ENCODE assay signal across 4 worm cellular contexts in the genomic region with DNA sequence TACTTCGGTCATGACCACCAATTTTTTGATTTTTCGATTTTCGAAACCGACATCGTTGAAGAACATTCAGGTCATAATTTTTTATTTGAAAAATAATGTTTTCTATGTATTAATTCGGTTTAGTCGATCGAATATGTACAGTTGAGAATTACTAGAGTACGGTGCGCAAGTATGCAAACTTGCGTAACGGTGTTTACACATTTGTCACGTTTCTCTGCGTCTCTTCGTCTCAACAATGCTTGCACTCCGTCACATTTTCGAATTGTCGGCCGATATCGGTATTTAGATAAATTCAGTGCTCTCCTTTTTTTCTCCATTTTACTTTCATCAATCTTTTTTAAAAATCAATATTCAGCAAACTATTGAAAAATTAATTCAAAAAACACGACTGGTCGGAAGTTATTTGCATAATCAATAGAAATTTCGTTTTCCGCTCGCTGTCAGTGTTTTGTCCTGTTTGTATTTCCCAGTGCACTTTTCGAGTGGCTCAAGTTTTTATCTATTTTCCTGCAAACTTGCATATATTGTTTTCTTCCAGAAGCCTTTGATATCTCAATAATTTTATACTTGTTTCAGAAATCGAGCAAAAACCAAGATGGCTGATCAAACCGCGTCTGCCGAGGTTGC.
TF ChIP-seq lines count a peak whose summit lies in the region.

A gene (plus strand): TSS at position 577 of the 627 bp plus-strand sequence.

TF ChIP-seq in whole organism, L1 larva, 84 proteins besides CTCF, POLR2A, EP300 and RAD21 (continued from another document and continues in another):
- TF ChIP-seq hlh-4 (tag; optimal IDR thresholded peaks at IDR 0.05; lab: Kevin White, UChicago) = no peak
- peak; percentile 75 for TF ChIP-seq unc-130 (tag; optimal IDR thresholded peaks at IDR 0.05; lab: Kevin White, UChicago)
- no peak for TF ChIP-seq nhr-28 (tag; optimal IDR thresholded peaks at IDR 0.05; lab: Kevin White, UChicago)
- peak; percentile 31 for TF ChIP-seq irx-1 (tag; optimal IDR thresholded peaks at IDR 0.05; lab: Kevin White, UChicago)
- TF ChIP-seq fos-1 (tag; optimal IDR thresholded peaks at IDR 0.05; lab: Kevin White, UChicago) = peak; percentile 7
- TF ChIP-seq ceh-63 (GFP tag; optimal IDR thresholded peaks at IDR 0.05; lab: Kevin White, UChicago) = no peak
- TF ChIP-seq unc-86 (tag; optimal IDR thresholded peaks at IDR 0.05; lab: Kevin White, UChicago) = peak; percentile 49
- peak; percentile 75 for TF ChIP-seq nhr-20 (tag; optimal IDR thresholded peaks at IDR 0.05; lab: Kevin White, UChicago)
- TF ChIP-seq tbx-2 (tag; optimal IDR thresholded peaks at IDR 0.05; lab: Kevin White, UChicago) = peak; percentile 61
- peak; percentile 95 for TF ChIP-seq F16B12.6 (tag; optimal IDR thresholded peaks at IDR 0.05; lab: Kevin White, UChicago)
- no peak for TF ChIP-seq C34B4.2 (tag; optimal IDR thresholded peaks at IDR 0.05; lab: Kevin White, UChicago)
- peak; percentile 73 for TF ChIP-seq swsn-7 (tag; optimal IDR thresholded peaks at IDR 0.05; lab: Kevin White, UChicago)
- peak; percentile 72 for TF ChIP-seq nhr-47 (tag; optimal IDR thresholded peaks at IDR 0.05; lab: Kevin White, UChicago)
- peak; percentile 64 for TF ChIP-seq dsc-1 (tag; optimal IDR thresholded peaks at IDR 0.05; lab: Kevin White, UChicago)
- peak; percentile 79 to 87 for TF ChIP-seq lin-35 (GFP tag; optimal IDR thresholded peaks at IDR 0.05; lab: Kevin White, UChicago)
- TF ChIP-seq alr-1 (tag; optimal IDR thresholded peaks at IDR 0.05; lab: Kevin White, UChicago; ENCODE audit: borderline replicate concordance) = no peak
- TF ChIP-seq lin-13 (GFP tag; optimal IDR thresholded peaks at IDR 0.05; lab: Kevin White, UChicago) = no peak
- TF ChIP-seq efl-3 (GFP tag; optimal IDR thresholded peaks at IDR 0.05; lab: Kevin White, UChicago) = no peak
- TF ChIP-seq C16A3.4 (tag; optimal IDR thresholded peaks at IDR 0.05; lab: Kevin White, UChicago) = peak; percentile 64
- no peak for TF ChIP-seq grh-1 (GFP tag; IDR thresholded peaks at IDR 0.05; lab: Robert Waterston, UW)
- peak; percentile 31 for TF ChIP-seq ceh-8 (GFP tag; optimal IDR thresholded peaks at IDR 0.05; lab: Kevin White, UChicago)
- TF ChIP-seq nhr-90 (tag; optimal IDR thresholded peaks at IDR 0.05; lab: Kevin White, UChicago; ENCODE audit: poor library complexity) = peak; percentile 59
- TF ChIP-seq sup-37 (GFP tag; optimal IDR thresholded peaks at IDR 0.05; lab: Kevin White, UChicago) = no peak
- peak; percentile 70 for TF ChIP-seq snpc-4 (tag; optimal IDR thresholded peaks at IDR 0.05; lab: Kevin White, UChicago)
- no peak for TF ChIP-seq zag-1 (tag; optimal IDR thresholded peaks at IDR 0.05; lab: Kevin White, UChicago)
- peak in 2 of 6 experiments; percentile 10 to 22 for TF ChIP-seq elt-3 (tag; optimal IDR thresholded peaks at IDR 0.05; lab: Kevin White, UChicago)
- TF ChIP-seq sox-4 (tag; optimal IDR thresholded peaks at IDR 0.05; lab: Kevin White, UChicago) = no peak
- TF ChIP-seq egl-27 (tag; optimal IDR thresholded peaks at IDR 0.05; lab: Kevin White, UChicago) = no peak
- no peak for TF ChIP-seq nhr-12 (tag; optimal IDR thresholded peaks at IDR 0.05; lab: Kevin White, UChicago)
- TF ChIP-seq sptf-1 (tag; optimal IDR thresholded peaks at IDR 0.05; lab: Kevin White, UChicago) = no peak
- no peak for TF ChIP-seq mab-9 (GFP tag; IDR thresholded peaks at IDR 0.05; lab: Robert Waterston, UW)

TF ChIP-seq in whole organism, L2 larva, 48 proteins besides CTCF, POLR2A, EP300 and RAD21 (continued from another document):
- TF ChIP-seq crh-2 (tag; optimal IDR thresholded peaks at IDR 0.05; lab: Kevin White, UChicago) (peak; percentile 70), elt-1 (tag; optimal IDR thresholded peaks at IDR 0.05; lab: Kevin White, UChicago) (no peak), skn-1 (tag; optimal IDR thresholded peaks at IDR 0.05; lab: Kevin White, UChicago) (no peak), ztf-11 (tag; optimal IDR thresholded peaks at IDR 0.05; lab: Kevin White, UChicago) (no peak), R02D3.7 (tag; optimal IDR thresholded peaks at IDR 0.05; lab: Kevin White, UChicago) (no peak), ZK546.5 (tag; optimal IDR thresholded peaks at IDR 0.05; lab: Kevin White, UChicago) (no peak), nhr-6 (tag; optimal IDR thresholded peaks at IDR 0.05; lab: Kevin White, UChicago) (no peak), nhr-129 (tag; optimal IDR thresholded peaks at IDR 0.05; lab: Kevin White, UChicago) (peak; percentile 73), aly-2 (tag; optimal IDR thresholded peaks at IDR 0.05; lab: Kevin White, UChicago) (no peak), nhr-25 (tag; optimal IDR thresholded peaks at IDR 0.05; lab: Kevin White, UChicago) (peak; percentile 39), lsy-2 (tag; optimal IDR thresholded peaks at IDR 0.05; lab: Kevin White, UChicago) (peak; percentile 87 to 97), snpc-4 (tag; optimal IDR thresholded peaks at IDR 0.05; lab: Kevin White, UChicago) (peak; percentile 29), nhr-10 (tag; optimal IDR thresholded peaks at IDR 0.05; lab: Kevin White, UChicago) (no peak), gmeb-1 (tag; optimal IDR thresholded peaks at IDR 0.05; lab: Kevin White, UChicago) (peak; percentile 69), nhr-12 (tag; optimal IDR thresholded peaks at IDR 0.05; lab: Kevin White, UChicago) (no peak), ztf-4 (tag; optimal IDR thresholded peaks at IDR 0.05; lab: Kevin White, UChicago) (no peak), nhr-11 (tag; optimal IDR thresholded peaks at IDR 0.05; lab: Kevin White, UChicago) (no peak), elt-3 (tag; optimal IDR thresholded peaks at IDR 0.05; lab: Kevin White, UChicago) (no peak), dmd-4 (tag; optimal IDR thresholded peaks at IDR 0.05; lab: Kevin White, UChicago) (no peak), lin-13 (GFP tag; optimal IDR thresholded peaks at IDR 0.05; lab: Kevin White, UChicago) (peak; percentile 13), nhr-23 (tag; optimal IDR thresholded peaks at IDR 0.05; lab: Kevin White, UChicago) (no peak), alr-1 (tag; optimal IDR thresholded peaks at IDR 0.05; lab: Kevin White, UChicago) (no peak), C34F6.9 (tag; optimal IDR thresholded peaks at IDR 0.05; lab: Kevin White, UChicago) (peak; percentile 85), sma-3 (GFP tag; optimal IDR thresholded peaks at IDR 0.05; lab: Kevin White, UChicago) (peak; percentile 46), F13H6.1 (tag; optimal IDR thresholded peaks at IDR 0.05; lab: Kevin White, UChicago) (peak; percentile 41), lin-11 (tag; optimal IDR thresholded peaks at IDR 0.05; lab: Kevin White, UChicago) (peak; percentile 17), nhr-237 (tag; optimal IDR thresholded peaks at IDR 0.05; lab: Kevin White, UChicago) (no peak), ama-1 (optimal IDR thresholded peaks at IDR 0.05; lab: Kevin White, UChicago) (no peak)

TF ChIP-seq in whole organism, L3 larva, 47 proteins besides CTCF, POLR2A, EP300 and RAD21 (continued from another document):
- no peak for TF ChIP-seq fos-1 (tag; optimal IDR thresholded peaks at IDR 0.05; lab: Kevin White, UChicago)
- no peak for TF ChIP-seq ztf-4 (tag; optimal IDR thresholded peaks at IDR 0.05; lab: Kevin White, UChicago)
- TF ChIP-seq ama-1 (optimal IDR thresholded peaks at IDR 0.05; lab: Kevin White, UChicago) = no peak
- TF ChIP-seq nfya-1 (tag; optimal IDR thresholded peaks at IDR 0.05; lab: Kevin White, UChicago; ENCODE audit: insufficient read depth) = peak; percentile 82
- TF ChIP-seq nhr-11 (tag; optimal IDR thresholded peaks at IDR 0.05; lab: Kevin White, UChicago) = no peak
- no peak for TF ChIP-seq ceh-9 (tag; optimal IDR thresholded peaks at IDR 0.05; lab: Kevin White, UChicago)
- no peak for TF ChIP-seq ztf-11 (tag; optimal IDR thresholded peaks at IDR 0.05; lab: Kevin White, UChicago)
- TF ChIP-seq nhr-23 (tag; optimal IDR thresholded peaks at IDR 0.05; lab: Kevin White, UChicago) = peak; percentile 38
- no peak for TF ChIP-seq ceh-16 (tag; optimal IDR thresholded peaks at IDR 0.05; lab: Kevin White, UChicago)
- peak; percentile 65 for TF ChIP-seq nhr-25 (tag; optimal IDR thresholded peaks at IDR 0.05; lab: Kevin White, UChicago)
- TF ChIP-seq pha-4 (tag; optimal IDR thresholded peaks at IDR 0.05; lab: Kevin White, UChicago) = peak; percentile 86
- no peak for TF ChIP-seq egl-5 (tag; optimal IDR thresholded peaks at IDR 0.05; lab: Kevin White, UChicago)
- TF ChIP-seq lin-39 (tag; optimal IDR thresholded peaks at IDR 0.05; lab: Kevin White, UChicago) = peak; percentile 50

TF ChIP-seq in whole organism, L4 larva, 104 proteins besides CTCF, POLR2A, EP300 and RAD21 (continued from another document and continues in another):
- TF ChIP-seq T26A8.4 (GFP tag; IDR thresholded peaks at IDR 0.05; lab: Robert Waterston, UW) = no peak
- TF ChIP-seq aly-2 (tag; optimal IDR thresholded peaks at IDR 0.05; lab: Kevin White, UChicago) = no peak
- TF ChIP-seq F37D6.2 (tag; optimal IDR thresholded peaks at IDR 0.05; lab: Kevin White, UChicago) = no peak
- no peak for TF ChIP-seq mxl-2 (GFP tag; conservative IDR thresholded peaks at IDR 0.05; lab: Robert Waterston, UW)
- TF ChIP-seq daf-12 (tag; optimal IDR thresholded peaks at IDR 0.05; lab: Kevin White, UChicago) = no peak
- no peak for TF ChIP-seq ces-1 (GFP tag; optimal IDR thresholded peaks at IDR 0.05; lab: Kevin White, UChicago)
- no peak for TF ChIP-seq egl-43 (GFP tag; IDR thresholded peaks at IDR 0.05; lab: Robert Waterston, UW)
- TF ChIP-seq lsy-2 (tag; optimal IDR thresholded peaks at IDR 0.05; lab: Kevin White, UChicago) = peak; percentile 64 to 97
- TF ChIP-seq lir-3 (tag; optimal IDR thresholded peaks at IDR 0.05; lab: Kevin White, UChicago) = no peak
- TF ChIP-seq mep-1 (tag; optimal IDR thresholded peaks at IDR 0.05; lab: Kevin White, UChicago) = peak; percentile 56
- no peak for TF ChIP-seq vab-7 (GFP tag; IDR thresholded peaks at IDR 0.05; lab: Robert Waterston, UW)
- no peak for TF ChIP-seq madf-9 (GFP tag; conservative IDR thresholded peaks at IDR 0.05; lab: Robert Waterston, UW)
- TF ChIP-seq spr-1 (tag; optimal IDR thresholded peaks at IDR 0.05; lab: Kevin White, UChicago) = no peak
- TF ChIP-seq nhr-41 (GFP tag; IDR thresholded peaks at IDR 0.05; lab: Robert Waterston, UW) = no peak
- TF ChIP-seq hmg-1.1 (GFP tag; IDR thresholded peaks at IDR 0.05; lab: Robert Waterston, UW) = 0 out of 2 replicates have a peak, but pooled peaks have one; percentile 43
- TF ChIP-seq attf-4 (tag; optimal IDR thresholded peaks at IDR 0.05; lab: Kevin White, UChicago) = no peak
- no peak for TF ChIP-seq F44E2.7 (GFP tag; IDR thresholded peaks at IDR 0.05; lab: Robert Waterston, UW)
- no peak for TF ChIP-seq saeg-2 (GFP tag; IDR thresholded peaks at IDR 0.05; lab: Robert Waterston, UW)
- no peak for TF ChIP-seq lim-7 (GFP tag; IDR thresholded peaks at IDR 0.05; lab: Robert Waterston, UW)
- TF ChIP-seq mdl-1 (tag; optimal IDR thresholded peaks at IDR 0.05; lab: Kevin White, UChicago) = no peak
- TF ChIP-seq dve-1 (tag; optimal IDR thresholded peaks at IDR 0.05; lab: Kevin White, UChicago; ENCODE audit: insufficient read depth) = peak; percentile 39
- no peak for TF ChIP-seq lin-29 (GFP tag; IDR thresholded peaks at IDR 0.05; lab: Robert Waterston, UW)
- TF ChIP-seq hif-1 (tag; optimal IDR thresholded peaks at IDR 0.05; lab: Kevin White, UChicago) = no peak
- TF ChIP-seq nhr-42 (GFP tag; IDR thresholded peaks at IDR 0.05; lab: Robert Waterston, UW) = no peak
- peak; percentile 77 for TF ChIP-seq mes-2 (tag; optimal IDR thresholded peaks at IDR 0.05; lab: Kevin White, UChicago; ENCODE audit: poor library complexity, severe bottlenecking)
- TF ChIP-seq daf-8 (GFP tag; IDR thresholded peaks at IDR 0.05; lab: Robert Waterston, UW) = no peak
- no peak for TF ChIP-seq spr-3 (GFP tag; optimal IDR thresholded peaks at IDR 0.05; lab: Kevin White, UChicago)
- TF ChIP-seq ama-1 (optimal IDR thresholded peaks at IDR 0.05; lab: Kevin White, UChicago) = no peak
- no peak for TF ChIP-seq R02D3.7 (tag; optimal IDR thresholded peaks at IDR 0.05; lab: Kevin White, UChicago)
- no peak for TF ChIP-seq nhr-77 (tag; optimal IDR thresholded peaks at IDR 0.05; lab: Kevin White, UChicago)
- TF ChIP-seq zfp-3 (GFP tag; conservative IDR thresholded peaks at IDR 0.05; lab: Robert Waterston, UW) = no peak
- no peak for TF ChIP-seq ceh-62 (tag; optimal IDR thresholded peaks at IDR 0.05; lab: Kevin White, UChicago)
- TF ChIP-seq unc-130 (GFP tag; optimal IDR thresholded peaks at IDR 0.05; lab: Kevin White, UChicago) = no peak
- TF ChIP-seq ztf-7 (tag; optimal IDR thresholded peaks at IDR 0.05; lab: Kevin White, UChicago) = no peak
- TF ChIP-seq lin-15B (tag; optimal IDR thresholded peaks at IDR 0.05; lab: Kevin White, UChicago) = no peak
- TF ChIP-seq ctbp-1 (GFP tag; IDR thresholded peaks at IDR 0.05; lab: Robert Waterston, UW) = no peak
- no peak for TF ChIP-seq nhr-76 (tag; optimal IDR thresholded peaks at IDR 0.05; lab: Kevin White, UChicago)
- TF ChIP-seq D1046.2 (GFP tag; IDR thresholded peaks at IDR 0.05; lab: Robert Waterston, UW) = no peak
- no peak for TF ChIP-seq nhr-237 (tag; optimal IDR thresholded peaks at IDR 0.05; lab: Kevin White, UChicago)
- TF ChIP-seq hlh-11 (tag; optimal IDR thresholded peaks at IDR 0.05; lab: Kevin White, UChicago) = no peak
- TF ChIP-seq lin-39 (tag; optimal IDR thresholded peaks at IDR 0.05; lab: Kevin White, UChicago) = no peak
- TF ChIP-seq dmd-6 (GFP tag; IDR thresholded peaks at IDR 0.05; lab: Robert Waterston, UW) = no peak
- TF ChIP-seq mxl-3 (GFP tag; optimal IDR thresholded peaks at IDR 0.05; lab: Kevin White, UChicago) = no peak
- no peak for TF ChIP-seq skn-1 (tag; optimal IDR thresholded peaks at IDR 0.05; lab: Kevin White, UChicago)
- TF ChIP-seq hlh-30 (tag; optimal IDR thresholded peaks at IDR 0.05; lab: Kevin White, UChicago; ENCODE audit: insufficient read depth) = peak; percentile 84
- TF ChIP-seq lin-13 (GFP tag; optimal IDR thresholded peaks at IDR 0.05; lab: Kevin White, UChicago) = no peak
- TF ChIP-seq pqm-1 (tag; optimal IDR thresholded peaks at IDR 0.05; lab: Kevin White, UChicago) = no peak
- TF ChIP-seq dpl-1 (GFP tag; optimal IDR thresholded peaks at IDR 0.05; lab: Kevin White, UChicago) = peak; percentile 71
- TF ChIP-seq nhr-28 (tag; optimal IDR thresholded peaks at IDR 0.05; lab: Kevin White, UChicago) = peak; percentile 3
- no peak for TF ChIP-seq mdt-29 (GFP tag; IDR thresholded peaks at IDR 0.05; lab: Robert Waterston, UW)
- TF ChIP-seq ceh-32 (tag; optimal IDR thresholded peaks at IDR 0.05; lab: Kevin White, UChicago; ENCODE audit: poor library complexity) = no peak
- TF ChIP-seq madf-5 (GFP tag; IDR thresholded peaks at IDR 0.05; lab: Robert Waterston, UW) = no peak
- TF ChIP-seq nhr-6 (tag; optimal IDR thresholded peaks at IDR 0.05; lab: Kevin White, UChicago) = peak; percentile 84
- TF ChIP-seq egl-27 (tag; optimal IDR thresholded peaks at IDR 0.05; lab: Kevin White, UChicago) = no peak
- no peak for TF ChIP-seq fkh-10 (GFP tag; optimal IDR thresholded peaks at IDR 0.05; lab: Kevin White, UChicago)
- TF ChIP-seq duxl-1 (tag; optimal IDR thresholded peaks at IDR 0.05; lab: Kevin White, UChicago; ENCODE audit: poor library complexity) = no peak
- no peak for TF ChIP-seq dmd-8 (GFP tag; IDR thresholded peaks at IDR 0.05; lab: Robert Waterston, UW)
- TF ChIP-seq unc-62 (GFP tag; optimal IDR thresholded peaks at IDR 0.05 in 1 of 2; lab: Kevin White, UChicago) = no peak
- TF ChIP-seq unc-62 (tag; optimal IDR thresholded peaks at IDR 0.05; lab: Kevin White, UChicago) = no peak
- no peak for TF ChIP-seq F10B5.3 (tag; optimal IDR thresholded peaks at IDR 0.05; lab: Kevin White, UChicago)
- TF ChIP-seq ZK337.2 (GFP tag; IDR thresholded peaks at IDR 0.05; lab: Robert Waterston, UW) = no peak
- no peak for TF ChIP-seq pha-4 (GFP tag; IDR thresholded peaks at IDR 0.05; lab: Robert Waterston, UW)
- TF ChIP-seq pha-4 (tag; optimal IDR thresholded peaks at IDR 0.05; lab: Kevin White, UChicago) = no peak
- no peak for TF ChIP-seq cey-2 (tag; optimal IDR thresholded peaks at IDR 0.05; lab: Kevin White, UChicago; ENCODE audit: borderline replicate concordance, insufficient read depth)
- no peak for TF ChIP-seq tra-1 (GFP tag; IDR thresholded peaks at IDR 0.05; lab: Robert Waterston, UW)
- peak; percentile 22 for TF ChIP-seq rbr-2 (tag; optimal IDR thresholded peaks at IDR 0.05; lab: Kevin White, UChicago)
- TF ChIP-seq snpc-1.2 (GFP tag; IDR thresholded peaks at IDR 0.05; lab: Robert Waterston, UW) = no peak
